Fruit fly (Drosophila melanogaster) whole organism, embryonic: ENCODE data around the gene Jhbp16.

Experiments used
- Bgb ChIP-seq: fragments of 200-800 bp; sonication (Bioruptor generic); IDR thresholded peaks from 2 replicates; pipeline ENCODE4 v1.3.6; 2022; ENCODE audit warnings: missing biosample characterization, missing genetic modification characterization; ENCODE audit not compliant: partially characterized antibody
- CG12236 ChIP-seq: fragments of 200-800 bp; sonication (Bioruptor generic); optimal IDR thresholded peaks from 2 replicates; lab custom pipeline; 2016; ENCODE audit warnings: missing biosample characterization, missing genetic modification characterization
- CG13287 ChIP-seq: fragments of 200-800 bp; sonication (Bioruptor generic); IDR thresholded peaks from 2 replicates; pipeline ENCODE4 v1.3.6; 2022; ENCODE audit warnings: missing biosample characterization, missing genetic modification characterization; ENCODE audit not compliant: partially characterized antibody
- CG16779 ChIP-seq: fragments of 200-800 bp; sonication (Bioruptor generic); IDR thresholded peaks from 2 replicates; pipeline ENCODE4 v1.3.6; 2022; ENCODE audit warnings: missing biosample characterization, missing genetic modification characterization
- CG17359 ChIP-seq: fragments of 200-800 bp; sonication (Bioruptor generic); optimal IDR thresholded peaks from 3 replicates; lab custom pipeline; 2018; ENCODE audit warnings: missing biosample characterization, mild to moderate bottlenecking, missing genetic modification characterization, moderate library complexity
- CG18764 ChIP-seq: fragments of 200-800 bp; sonication (Bioruptor generic); optimal IDR thresholded peaks from 3 replicates; lab custom pipeline; 2016; ENCODE audit warnings: missing biosample characterization, missing genetic modification characterization
- CG42726 ChIP-seq: fragments of 200-800 bp; sonication (Bioruptor generic); IDR thresholded peaks from 2 replicates; pipeline ENCODE4 v1.3.6; 2022; ENCODE audit warnings: missing biosample characterization, missing genetic modification characterization; ENCODE audit not compliant: partially characterized antibody
- CG6175 ChIP-seq: fragments of 200-800 bp; sonication (Bioruptor generic); IDR thresholded peaks from 3 replicates; pipeline ENCODE4 v1.3.6; 2022; ENCODE audit warnings: missing biosample characterization, missing genetic modification characterization
- CG6254 ChIP-seq: fragments of 200-800 bp; sonication (Bioruptor generic); optimal IDR thresholded peaks from 3 replicates; lab custom pipeline; 2017; ENCODE audit warnings: mild to moderate bottlenecking, missing biosample characterization, missing genetic modification reagents, missing genetic modification characterization
- CG6683 ChIP-seq: fragments of 200-800 bp; sonication (Bioruptor generic); optimal IDR thresholded peaks from 2 replicates; lab custom pipeline; 2017; ENCODE audit warnings: missing biosample characterization, mild to moderate bottlenecking, missing genetic modification characterization, missing genetic modification reagents
- CG7556 ChIP-seq: fragments of 200-800 bp; sonication (Bioruptor generic); optimal IDR thresholded peaks from 2 replicates; lab custom pipeline; 2017; ENCODE audit warnings: missing biosample characterization, mild to moderate bottlenecking, missing genetic modification characterization
- CG8765 ChIP-seq: fragments of 200-800 bp; sonication (Bioruptor generic); IDR thresholded peaks from 2 replicates; pipeline ENCODE4 v1.3.6; 2022; ENCODE audit warnings: missing biosample characterization, missing genetic modification characterization
- Dbx ChIP-seq: fragments of 200-800 bp; sonication (Bioruptor generic); IDR thresholded peaks from 3 replicates; pipeline ENCODE4 v1.3.6; 2022; ENCODE audit warnings: missing biosample characterization, missing genetic modification characterization
- Dip3 ChIP-seq: fragments of 200-800 bp; sonication (Bioruptor generic); optimal IDR thresholded peaks from 3 replicates; lab custom pipeline; 2016; ENCODE audit warnings: missing biosample characterization, missing genetic modification characterization
- Eip74EF ChIP-seq, 2 experiments: fragments of 200-800 bp in 1 of 2; fragments of >200 bp in 1 of 2; sonication (Bioruptor generic) in 1 of 2; optimal IDR thresholded peaks; 2 replicates each; lab custom pipeline; 2017 to 2019; ENCODE audit warnings: missing biosample characterization in 2 of 2, missing genetic modification characterization in 2 of 2, mild to moderate bottlenecking in 1 of 2, moderate library complexity in 1 of 2
- Fer2 ChIP-seq: fragments of 200-800 bp; sonication (Bioruptor generic); optimal IDR thresholded peaks from 2 replicates; lab custom pipeline; 2018; ENCODE audit warnings: missing biosample characterization, mild to moderate bottlenecking, missing genetic modification characterization, moderate library complexity
- Meics ChIP-seq: fragments of 200-800 bp; sonication (Bioruptor generic); optimal IDR thresholded peaks from 2 replicates; lab custom pipeline; 2017; ENCODE audit warnings: missing biosample characterization, mild to moderate bottlenecking, missing genetic modification characterization
- NC2β ChIP-seq: fragments of 200-800 bp; sonication (Bioruptor generic); optimal IDR thresholded peaks from 2 replicates; lab custom pipeline; 2016; ENCODE audit warnings: missing biosample characterization, missing genetic modification characterization
- Nf-YC ChIP-seq: fragments of 200-800 bp; optimal IDR thresholded peaks from 3 replicates; lab custom pipeline; 2019; ENCODE audit warnings: missing biosample characterization, mild to moderate bottlenecking, missing genetic modification characterization, moderate library complexity
- Poxn ChIP-seq: fragments of 200-800 bp; sonication (Bioruptor generic); IDR thresholded peaks from 2 replicates; pipeline ENCODE4 v1.3.6; 2022; ENCODE audit warnings: missing biosample characterization, missing genetic modification characterization
- Ptx1 ChIP-seq: fragments of 200-800 bp; sonication (Bioruptor generic); IDR thresholded peaks from 2 replicates; pipeline ENCODE4 v1.3.6; 2022; ENCODE audit warnings: missing biosample characterization, missing genetic modification characterization
- Ravus ChIP-seq: fragments of 200-800 bp; sonication (Bioruptor generic); IDR thresholded peaks from 2 replicates; pipeline ENCODE4 v1.3.6; 2022; ENCODE audit warnings: missing biosample characterization, missing genetic modification characterization
- Xrp1 ChIP-seq: fragments of 200-800 bp; sonication (Bioruptor generic); IDR thresholded peaks from 2 replicates; pipeline ENCODE4 v1.3.6; 2022; ENCODE audit warnings: missing biosample characterization, missing genetic modification characterization
- YL-1 ChIP-seq: fragments of 200-800 bp; sonication (Bioruptor generic); optimal IDR thresholded peaks from 3 replicates; lab custom pipeline; 2017; ENCODE audit warnings: missing biosample characterization, mild to moderate bottlenecking, missing genetic modification characterization
- bsh ChIP-seq, 2 experiments: fragments of 200-800 bp; sonication (Bioruptor generic); optimal IDR thresholded peaks; 2 replicates each; lab custom pipeline; 2017 to 2018; ENCODE audit warnings: mild to moderate bottlenecking in 2 of 2, missing biosample characterization in 2 of 2, missing genetic modification characterization in 2 of 2, moderate library complexity in 1 of 2
- cas ChIP-seq: fragments of 200-800 bp; sonication (Bioruptor generic); IDR thresholded peaks from 2 replicates; pipeline ENCODE4 v1.3.6; 2022; ENCODE audit warnings: missing biosample characterization, missing genetic modification characterization
- chinmo ChIP-seq: fragments of 200-800 bp; sonication (Bioruptor generic); IDR thresholded peaks from 4 replicates; pipeline ENCODE4 v1.3.6; 2022; ENCODE audit warnings: missing biosample characterization, missing genetic modification characterization; ENCODE audit not compliant: partially characterized antibody
- exex ChIP-seq: fragments of 200-800 bp; sonication (Bioruptor generic); optimal IDR thresholded peaks from 4 replicates; lab custom pipeline; 2018; ENCODE audit warnings: missing biosample characterization, mild to moderate bottlenecking, missing genetic modification characterization, moderate library complexity
- fd64A ChIP-seq: fragments of 200-800 bp; sonication (Bioruptor generic); optimal IDR thresholded peaks from 3 replicates; lab custom pipeline; 2018; ENCODE audit warnings: missing biosample characterization, mild to moderate bottlenecking, missing genetic modification characterization
- fu2 ChIP-seq: fragments of 200-800 bp; sonication (Bioruptor generic); optimal IDR thresholded peaks from 2 replicates; lab custom pipeline; 2016; ENCODE audit warnings: missing biosample characterization, missing genetic modification characterization
- gt ChIP-seq: fragments of 200-800 bp; sonication (Bioruptor generic); IDR thresholded peaks from 2 replicates; pipeline ENCODE4 v1.3.6; 2022; ENCODE audit warnings: missing biosample characterization, missing genetic modification characterization
- h ChIP-seq: fragments of >200 bp; optimal IDR thresholded peaks from 2 replicates; lab custom pipeline; 2017
- nerfin-2 ChIP-seq: fragments of 200-800 bp; sonication (Bioruptor generic); IDR thresholded peaks from 2 replicates; pipeline ENCODE4 v1.3.6; 2022; ENCODE audit warnings: missing biosample characterization, missing genetic modification characterization; ENCODE audit not compliant: partially characterized antibody
- oc ChIP-seq: fragments of 200-800 bp; sonication (Bioruptor generic); optimal IDR thresholded peaks from 2 replicates; lab custom pipeline; 2018; ENCODE audit warnings: missing biosample characterization, mild to moderate bottlenecking, missing genetic modification characterization, moderate library complexity
- prd ChIP-seq, 3 experiments: fragments of >200 bp in 2 of 3; fragments of 200-800 bp in 1 of 3; sonication (Bioruptor generic) in 1 of 3; optimal IDR thresholded peaks in 2 of 3; IDR thresholded peaks in 1 of 3; 2 replicates in 2 of 3; 3 replicates in 1 of 3; pipeline versions ENCODE4 v1.3.6 to Lab custom; 2017 to 2022; ENCODE audit warnings: missing biosample characterization in 1 of 3, missing genetic modification characterization in 1 of 3
- psq ChIP-seq: fragments of 200-800 bp; sonication (Bioruptor generic); optimal IDR thresholded peaks from 2 replicates; lab custom pipeline; 2017; ENCODE audit warnings: missing biosample characterization, missing genetic modification characterization
- pum ChIP-seq: fragments of 200-800 bp; sonication (Bioruptor generic); optimal IDR thresholded peaks from 2 replicates; lab custom pipeline; 2016; ENCODE audit warnings: missing biosample characterization, missing genetic modification characterization
- ro ChIP-seq: fragments of 200-800 bp; sonication (Bioruptor generic); IDR thresholded peaks from 2 replicates; pipeline ENCODE4 v1.3.6; 2022; ENCODE audit warnings: missing biosample characterization, missing genetic modification characterization
- row ChIP-seq: fragments of 200-800 bp; sonication (Bioruptor generic); IDR thresholded peaks from 3 replicates; pipeline ENCODE4 v1.3.6; 2022; ENCODE audit warnings: missing biosample characterization, missing genetic modification characterization
- sc ChIP-seq, 3 experiments: fragments of >200 bp in 2 of 3; fragments of 200-800 bp in 1 of 3; sonication (Bioruptor generic) in 1 of 3; optimal IDR thresholded peaks; 2 replicates in 2 of 3; 3 replicates in 1 of 3; lab custom pipeline; 2017; ENCODE audit warnings: mild to moderate bottlenecking in 1 of 3, missing biosample characterization in 1 of 3, missing genetic modification characterization in 1 of 3, missing genetic modification reagents in 1 of 3
- schlank ChIP-seq: fragments of 200-800 bp; sonication (Bioruptor generic); optimal IDR thresholded peaks from 2 replicates; lab custom pipeline; 2018; ENCODE audit warnings: missing biosample characterization, mild to moderate bottlenecking, missing genetic modification characterization
- shn ChIP-seq: fragments of 200-800 bp; sonication (Bioruptor generic); optimal IDR thresholded peaks from 3 replicates; lab custom pipeline; 2016; ENCODE audit warnings: missing biosample characterization, missing genetic modification characterization
- sim ChIP-seq: fragments of 200-800 bp; sonication (Bioruptor generic); IDR thresholded peaks from 2 replicates; pipeline ENCODE4 v1.3.6; 2022; ENCODE audit warnings: missing biosample characterization, missing genetic modification characterization
- tna ChIP-seq: fragments of 200-800 bp; sonication (Bioruptor generic); IDR thresholded peaks from 2 replicates; pipeline ENCODE4 v1.3.6; 2022; ENCODE audit warnings: missing biosample characterization, missing genetic modification characterization; ENCODE audit not compliant: partially characterized antibody
- unc-4 ChIP-seq: fragments of 200-800 bp; sonication (Bioruptor generic); IDR thresholded peaks from 2 replicates; pipeline ENCODE4 v1.3.6; 2022; ENCODE audit warnings: missing biosample characterization, missing genetic modification characterization; ENCODE audit not compliant: partially characterized antibody
- unpg ChIP-seq: fragments of 200-800 bp; sonication (Bioruptor generic); optimal IDR thresholded peaks from 3 replicates; lab custom pipeline; 2018; ENCODE audit warnings: missing biosample characterization, mild to moderate bottlenecking, missing genetic modification characterization, moderate library complexity
- wek ChIP-seq: fragments of 200-800 bp; sonication (Bioruptor generic); optimal IDR thresholded peaks from 3 replicates; lab custom pipeline; 2018; ENCODE audit warnings: missing biosample characterization, mild to moderate bottlenecking, missing genetic modification characterization, moderate library complexity
- zen ChIP-seq: fragments of 200-800 bp; sonication (Bioruptor generic); optimal IDR thresholded peaks from 3 replicates; lab custom pipeline; 2018; ENCODE audit warnings: missing biosample characterization, mild to moderate bottlenecking, missing genetic modification characterization, moderate library complexity

Gene Jhbp16

DNA sequence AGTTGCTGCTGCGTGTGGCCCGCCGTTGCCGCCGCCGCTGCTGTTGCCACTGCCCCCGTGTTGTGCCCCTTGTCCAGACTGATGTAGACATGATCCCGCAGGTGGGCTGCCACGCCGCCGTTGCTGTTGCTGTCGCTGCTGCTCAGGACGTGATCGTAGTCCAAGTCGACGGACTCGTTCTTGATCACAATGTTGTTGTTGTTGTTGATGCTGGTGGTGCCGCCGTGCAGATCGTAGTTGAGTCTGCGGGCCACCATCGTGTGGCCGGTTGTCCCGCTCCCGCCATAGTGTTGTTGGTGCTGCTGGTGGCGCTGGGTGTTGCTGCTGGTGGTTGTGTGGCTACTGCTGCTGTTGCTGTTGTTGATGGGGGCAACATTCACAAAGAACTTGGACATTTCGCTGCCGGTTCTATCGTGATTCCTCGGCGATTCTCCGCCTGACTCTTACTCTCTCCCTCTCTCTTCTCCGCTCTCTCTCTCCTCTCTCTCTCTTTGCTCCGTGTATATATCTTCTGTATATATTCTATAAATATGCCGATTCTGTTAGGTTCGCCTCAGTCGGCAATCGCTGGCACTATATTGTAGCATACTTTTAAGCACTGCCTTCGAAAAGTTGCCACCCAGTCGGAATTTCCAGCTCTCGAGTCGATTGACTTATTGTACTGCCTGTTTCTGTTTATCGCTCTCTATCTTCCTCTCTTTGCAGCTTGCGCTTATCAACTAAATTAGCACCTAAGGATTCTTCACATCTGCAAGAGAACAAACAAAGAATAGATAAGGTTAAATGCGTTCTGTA, 37.9 kb upstream of the Jhbp16 start (continued):
- no peak for TF ChIP-seq fu2
- TF ChIP-seq bsh (GFP tag; optimal IDR thresholded peaks at IDR 0.05; lab: Kevin White, UChicago): no peak
- no peak for TF ChIP-seq CG7556
- no peak for TF ChIP-seq CG42726
- TF ChIP-seq shn: no peak
- no peak for TF ChIP-seq Poxn (GFP tag; lab: Robert Waterston, UW)
- no peak; the same call in 1 of the 2 replicates for TF ChIP-seq Ravus
- TF ChIP-seq Ptx1 (GFP tag; lab: Robert Waterston, UW): no peak
- no peak for TF ChIP-seq cas (GFP tag; lab: Robert Waterston, UW)
- peak; percentile 71 for TF ChIP-seq CG13287 (GFP tag; lab: Robert Waterston, UW)
- TF ChIP-seq CG6254 (GFP tag; lab: Kevin White, UChicago): no peak
- peak; percentile 50 for TF ChIP-seq unc-4 (GFP tag; lab: Robert Waterston, UW)
- TF ChIP-seq exex (tag; lab: Kevin White, UChicago): no peak
- peak; percentile 92; the same call in 3 of the 4 replicates for TF ChIP-seq chinmo (GFP tag; lab: Robert Waterston, UW)
- TF ChIP-seq Eip74EF (GFP tag; optimal IDR thresholded peaks at IDR 0.05; lab: Kevin White, UChicago): no peak
- TF ChIP-seq prd (optimal IDR thresholded peaks at IDR 0.05; lab: Kevin White, UChicago): no peak
- TF ChIP-seq prd (GFP tag; IDR thresholded peaks at IDR 0.05; lab: Robert Waterston, UW): no peak
- TF ChIP-seq CG18764: no peak
- no peak; the same call in 2 of the 3 replicates for TF ChIP-seq row (GFP tag; lab: Robert Waterston, UW)
- TF ChIP-seq CG6175 (GFP tag; lab: Robert Waterston, UW): no peak
- TF ChIP-seq Xrp1: no peak
- no peak for TF ChIP-seq ro (GFP tag; lab: Robert Waterston, UW)
- TF ChIP-seq oc (tag; lab: Kevin White, UChicago): no peak
- TF ChIP-seq h (lab: Kevin White, UChicago): no peak
- TF ChIP-seq CG12236 (GFP tag; lab: Kevin White, UChicago): no peak
- 0 out of 2 replicates have a peak, but pooled peaks have one; percentile 22 for TF ChIP-seq nerfin-2
- TF ChIP-seq sc (optimal IDR thresholded peaks at IDR 0.05; lab: Kevin White, UChicago): no peak
- no peak for TF ChIP-seq sc (GFP tag; optimal IDR thresholded peaks at IDR 0.05; lab: Kevin White, UChicago)
- TF ChIP-seq pum (GFP tag; lab: Kevin White, UChicago): no peak
- TF ChIP-seq CG16779 (GFP tag; lab: Robert Waterston, UW): no peak
- TF ChIP-seq YL-1 (GFP tag; lab: Kevin White, UChicago): no peak
- TF ChIP-seq tna: no peak
- no peak for TF ChIP-seq schlank (tag; lab: Kevin White, UChicago)
- no peak for TF ChIP-seq NC2β (GFP tag; lab: Kevin White, UChicago)
- no peak for TF ChIP-seq CG17359 (tag; lab: Kevin White, UChicago)
- 0 out of 3 replicates have a peak, but pooled peaks have one; percentile 33 for TF ChIP-seq Dbx (GFP tag; lab: Robert Waterston, UW)
- no peak for TF ChIP-seq gt (GFP tag; lab: Robert Waterston, UW)
- TF ChIP-seq zen: no peak
- no peak for TF ChIP-seq unpg (GFP tag; lab: Kevin White, UChicago)
- no peak for TF ChIP-seq Dip3 (GFP tag; lab: Kevin White, UChicago)
- no peak for TF ChIP-seq CG6683
- TF ChIP-seq Fer2 (tag; lab: Kevin White, UChicago): no peak
- peak; percentile 14; the same call in 1 of the 2 replicates for TF ChIP-seq Bgb (GFP tag; lab: Robert Waterston, UW)
- TF ChIP-seq wek (GFP tag; lab: Kevin White, UChicago): peak; percentile 17
- TF ChIP-seq Meics: no peak
- TF ChIP-seq CG8765 (GFP tag; lab: Robert Waterston, UW): no peak
- no peak for TF ChIP-seq sim (GFP tag; lab: Robert Waterston, UW)
- no peak for TF ChIP-seq psq (GFP tag; lab: Kevin White, UChicago)
- TF ChIP-seq Nf-YC: no peak
- TF ChIP-seq fd64A: no peak
